Worm (Caenorhabditis elegans) whole organism, late embryonic: ENCODE data around the gene nekl-3.

Source experiments
- C38D4.7 ChIP-seq: fragments of 200-800 bp; sonication (Bioruptor generic); optimal IDR thresholded peaks from 2 replicates; lab custom pipeline; 2018; ENCODE audit warnings: mild to moderate bottlenecking, missing genetic modification characterization, moderate library complexity, missing compliant biosample characterization
- K09A11.1 ChIP-seq: sonication (generic microtip); optimal IDR thresholded peaks from 2 replicates; lab custom pipeline; 2017; ENCODE audit warnings: antibody characterized with exemption, mild to moderate bottlenecking, missing genetic modification characterization, missing compliant biosample characterization; ENCODE audit not compliant: insufficient read depth
- Y22D7AL.16 ChIP-seq: sonication (generic microtip); optimal IDR thresholded peaks from 2 replicates; lab custom pipeline; 2016; ENCODE audit warnings: missing genetic modification characterization, missing compliant biosample characterization
- ceh-18 ChIP-seq: sonication (generic microtip); optimal IDR thresholded peaks from 2 replicates; lab custom pipeline; 2016; ENCODE audit warnings: missing genetic modification characterization, missing compliant biosample characterization
- ceh-22 ChIP-seq: sonication (generic microtip); optimal IDR thresholded peaks from 2 replicates; lab custom pipeline; 2017; ENCODE audit warnings: missing biosample characterization, missing genetic modification characterization
- ceh-24 ChIP-seq: sonication (generic microtip); optimal IDR thresholded peaks from 2 replicates; lab custom pipeline; 2016; ENCODE audit warnings: mild to moderate bottlenecking, missing genetic modification characterization, missing compliant biosample characterization
- ceh-48 ChIP-seq: sonication (generic microtip); optimal IDR thresholded peaks from 2 replicates; lab custom pipeline; 2016; ENCODE audit warnings: missing genetic modification characterization, inconsistent platforms, missing compliant biosample characterization
- dmd-4 ChIP-seq: sonication (generic microtip); optimal IDR thresholded peaks from 2 replicates; lab custom pipeline; 2016; ENCODE audit warnings: borderline replicate concordance, missing genetic modification characterization, missing compliant biosample characterization
- fkh-6 ChIP-seq: sonication (generic microtip); optimal IDR thresholded peaks from 2 replicates; lab custom pipeline; 2016; ENCODE audit warnings: missing genetic modification characterization, missing compliant biosample characterization
- hlh-13 ChIP-seq: fragments of 200-800 bp; sonication (Bioruptor generic); optimal IDR thresholded peaks from 2 replicates; lab custom pipeline; 2018; ENCODE audit warnings: mild to moderate bottlenecking, missing genetic modification characterization, missing compliant biosample characterization
- lim-6 ChIP-seq: sonication (generic microtip); optimal IDR thresholded peaks from 2 replicates; lab custom pipeline; 2016; ENCODE audit warnings: missing genetic modification characterization, missing compliant biosample characterization
- nhr-11 ChIP-seq: fragments of 150-350 bp; optimal IDR thresholded peaks from 2 replicates; lab custom pipeline; 2014; ENCODE audit warnings: missing biosample characterization, missing genetic modification characterization
- pha-2 ChIP-seq: sonication (generic microtip); optimal IDR thresholded peaks from 2 replicates; lab custom pipeline; 2017; ENCODE audit warnings: mild to moderate bottlenecking, missing genetic modification characterization, missing compliant biosample characterization
- sox-4 ChIP-seq: sonication (generic microtip); optimal IDR thresholded peaks from 2 replicates; lab custom pipeline; 2017; ENCODE audit warnings: mild to moderate bottlenecking, missing genetic modification characterization, inconsistent platforms, missing compliant biosample characterization
- syd-9 ChIP-seq: sonication (generic microtip); optimal IDR thresholded peaks from 2 replicates; lab custom pipeline; 2016; ENCODE audit warnings: mild to moderate bottlenecking, missing genetic modification characterization, moderate library complexity, missing compliant biosample characterization
- tbx-2 ChIP-seq: sonication (generic microtip); optimal IDR thresholded peaks from 2 replicates; lab custom pipeline; 2016; ENCODE audit warnings: missing genetic modification characterization, missing compliant biosample characterization

nekl-3 gene

ce11 chrX:12346729-12347128, 44.6 kb downstream of the nekl-3 start, which contains the start of gene F42F12.11:
Gene F42F12.11, plus strand, starts transcription at chrX:12347029.
- no peak for TF ChIP-seq syd-9 (tag; lab: Kevin White, UChicago)

DNA sequence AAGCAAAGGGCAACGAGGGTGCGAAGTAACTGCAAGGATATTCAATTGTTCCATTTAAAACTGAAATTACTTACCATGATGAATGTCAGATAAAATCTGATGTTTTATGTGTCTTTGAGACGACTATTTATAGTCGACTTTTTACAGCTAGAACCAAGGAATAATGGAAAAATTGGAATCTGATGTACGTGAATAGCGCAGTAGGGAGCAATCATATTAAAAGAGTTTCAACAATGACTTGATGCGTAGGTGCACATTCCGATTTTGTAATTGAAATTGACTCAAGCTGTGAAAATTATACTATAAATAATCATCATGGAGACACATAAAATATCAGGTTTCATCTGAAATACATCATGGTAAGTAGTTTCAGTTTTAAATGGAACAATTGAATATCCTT, 48.0 kb downstream of the nekl-3 start, which contains the start of the genes nspc-9 and nspc-10:
Gene nspc-9, minus strand, starts transcription at position 101 of the 400 bp plus-strand sequence.
Gene nspc-10, plus strand, starts transcription at position 331 of the 400 bp plus-strand sequence.
- no peak for TF ChIP-seq K09A11.1
- no peak for TF ChIP-seq sox-4 (tag; lab: Kevin White, UChicago)
- no peak for TF ChIP-seq pha-2 (tag; lab: Kevin White, UChicago)

DNA sequence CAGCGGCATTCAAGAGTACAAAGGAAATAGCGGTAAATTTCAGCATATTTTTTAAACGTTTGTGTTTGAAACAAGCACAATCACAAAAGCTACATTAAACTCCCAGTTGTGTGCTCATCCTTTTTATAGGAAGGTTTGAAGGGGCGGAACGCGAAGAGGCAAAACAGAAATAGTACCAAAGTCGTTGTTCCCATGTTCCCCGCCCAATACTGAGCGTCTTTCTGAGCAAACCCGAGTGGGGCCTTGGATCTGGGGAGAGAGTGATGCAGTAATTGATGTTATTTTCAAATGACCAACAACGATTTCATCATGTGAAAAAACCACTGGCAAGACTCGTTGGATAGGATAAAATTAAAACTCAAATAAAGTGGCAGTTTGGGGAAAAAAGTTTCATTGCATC, 49.9 kb downstream of the nekl-3 start, which contains the start of gene zig-2:
Gene zig-2, minus strand, starts transcription at position 101 of the 400 bp plus-strand sequence.
- TF ChIP-seq lim-6 (tag; lab: Kevin White, UChicago): no peak
- no peak for TF ChIP-seq Y22D7AL.16 (tag; lab: Kevin White, UChicago)
- no peak for TF ChIP-seq ceh-18 (tag; lab: Kevin White, UChicago)
- TF ChIP-seq hlh-13 (GFP tag; lab: Kevin White, UChicago): no peak
- no peak for TF ChIP-seq fkh-6 (tag; lab: Kevin White, UChicago)
- TF ChIP-seq tbx-2 (tag; lab: Kevin White, UChicago): no peak
- no peak for TF ChIP-seq ceh-24
- no peak for TF ChIP-seq ceh-22 (tag; lab: Kevin White, UChicago)
- TF ChIP-seq ceh-48 (tag; lab: Kevin White, UChicago): no peak
- no peak for TF ChIP-seq dmd-4
- no peak for TF ChIP-seq C38D4.7 (GFP tag; lab: Kevin White, UChicago)
- no peak for TF ChIP-seq nhr-11 (tag; lab: Kevin White, UChicago)
